Worm (Caenorhabditis elegans) whole organism, L1 larva: ENCODE data around the gene T27E7.5.
A peak's percentile ranks its signal among the peaks of the same experiment; 100 is the strongest.

Experiments
- C16A3.4 ChIP-seq: fragments of 150-350 bp; optimal IDR thresholded peaks from 2 replicates; lab custom pipeline; 2014; ENCODE audit warnings: missing biosample characterization, missing genetic modification characterization
- Y116A8C.19 ChIP-seq: sonication (generic microtip); optimal IDR thresholded peaks from 2 replicates; lab custom pipeline; 2016; ENCODE audit warnings: missing compliant biosample characterization, missing genetic modification characterization, borderline replicate concordance
- aha-1 ChIP-seq: fragments of 150-350 bp; optimal IDR thresholded peaks from 2 replicates; lab custom pipeline; 2014; ENCODE audit warnings: missing biosample characterization, missing genetic modification characterization
- alr-1 ChIP-seq: fragments of 200-800 bp; sonication (Bioruptor generic); optimal IDR thresholded peaks from 2 replicates; lab custom pipeline; 2018; ENCODE audit warnings: borderline replicate concordance, mild to moderate bottlenecking, missing genetic modification characterization, missing compliant biosample characterization
- aly-2 ChIP-seq: fragments of 150-350 bp; optimal IDR thresholded peaks from 2 replicates; lab custom pipeline; 2014; ENCODE audit warnings: missing biosample characterization, missing genetic modification characterization
- blmp-1 ChIP-seq: fragments of 150-350 bp; optimal IDR thresholded peaks from 2 replicates; lab custom pipeline; 2014; ENCODE audit warnings: missing biosample characterization, missing genetic modification characterization
- ceh-63 ChIP-seq: fragments of 200-800 bp; sonication (Bioruptor generic); optimal IDR thresholded peaks from 2 replicates; lab custom pipeline; 2018; ENCODE audit warnings: mild to moderate bottlenecking, missing genetic modification characterization, missing compliant biosample characterization
- ceh-8 ChIP-seq: fragments of 200-800 bp; sonication (Bioruptor generic); optimal IDR thresholded peaks from 2 replicates; lab custom pipeline; 2018; ENCODE audit warnings: mild to moderate bottlenecking, missing genetic modification characterization, moderate library complexity, missing compliant biosample characterization
- ceh-82 ChIP-seq, 3 experiments: fragments of 150-350 bp in 1 of 3; sonication (generic microtip) in 2 of 3; optimal IDR thresholded peaks; 2 replicates each; lab custom pipeline; 2014 to 2017; ENCODE audit warnings: missing biosample characterization in 3 of 3, missing genetic modification characterization in 3 of 3
- dpl-1 ChIP-seq, 3 experiments: fragments of 150-350 bp in 2 of 3; sonication (generic microtip) in 1 of 3; optimal IDR thresholded peaks; 2 replicates each; lab custom pipeline; 2014 to 2017; ENCODE audit warnings: missing biosample characterization in 3 of 3, missing genetic modification characterization in 3 of 3, missing genetic modification reagents in 3 of 3
- efl-1 ChIP-seq, 4 experiments: fragments of 150-350 bp; optimal IDR thresholded peaks in 3 of 4; peaks in 1 of 4; 1 replicate in 1 of 4; 2 replicates in 3 of 4; lab custom pipeline; 2014; ENCODE audit warnings: missing biosample characterization in 2 of 4, missing genetic modification characterization in 2 of 4, missing genetic modification reagents in 2 of 4
- elt-2 ChIP-seq: sonication (generic microtip); optimal IDR thresholded peaks from 2 replicates; lab custom pipeline; 2016; ENCODE audit warnings: missing genetic modification characterization, mild to moderate bottlenecking, inconsistent platforms, missing compliant biosample characterization, missing genetic modification reagents
- elt-3 ChIP-seq, 6 experiments: fragments of 150-350 bp in 1 of 6; sonication (generic microtip); optimal IDR thresholded peaks; 2 replicates each; lab custom pipeline; 2017 to 2018; ENCODE audit warnings: missing biosample characterization in 6 of 6, missing genetic modification characterization in 6 of 6, inconsistent platforms in 1 of 6
- fkh-10 ChIP-seq: sonication (generic microtip); optimal IDR thresholded peaks from 2 replicates; lab custom pipeline; 2017; ENCODE audit warnings: missing biosample characterization, missing genetic modification reagents, missing genetic modification characterization
- fkh-4 ChIP-seq: sonication (generic microtip); optimal IDR thresholded peaks from 2 replicates; lab custom pipeline; 2016; ENCODE audit warnings: missing compliant biosample characterization, missing genetic modification characterization, borderline replicate concordance
- fkh-8 ChIP-seq: sonication (generic microtip); optimal IDR thresholded peaks from 2 replicates; lab custom pipeline; 2016; ENCODE audit warnings: mild to moderate bottlenecking, missing genetic modification characterization, missing compliant biosample characterization
- fos-1 ChIP-seq: fragments of 150-350 bp; optimal IDR thresholded peaks from 2 replicates; lab custom pipeline; 2014; ENCODE audit warnings: missing biosample characterization, missing genetic modification characterization
- hlh-17 ChIP-seq: fragments of 200-800 bp; sonication (Bioruptor generic); optimal IDR thresholded peaks from 2 replicates; lab custom pipeline; 2018; ENCODE audit warnings: missing genetic modification characterization, mild to moderate bottlenecking, missing compliant biosample characterization, moderate library complexity, borderline replicate concordance
- lin-39 ChIP-seq: fragments of 150-350 bp; optimal IDR thresholded peaks from 2 replicates; lab custom pipeline; 2014; ENCODE audit warnings: missing biosample characterization, missing genetic modification reagents, missing genetic modification characterization
- mab-9 ChIP-seq: fragments of 200-800 bp; sonication (Bioruptor generic); IDR thresholded peaks from 2 replicates; pipeline ENCODE4 v1.3.6; 2022; ENCODE audit warnings: missing genetic modification reagents, missing genetic modification characterization, missing compliant biosample characterization
- mef-2 ChIP-seq: fragments of 150-350 bp; optimal IDR thresholded peaks from 2 replicates; lab custom pipeline; 2014; ENCODE audit warnings: missing biosample characterization, missing genetic modification characterization
- nhr-19 ChIP-seq: fragments of 200-800 bp; sonication (Bioruptor generic); conservative IDR thresholded peaks from 2 replicates; pipeline ENCODE4 v1.3.6; 2022; ENCODE audit warnings: missing genetic modification characterization, missing compliant biosample characterization
- nhr-20 ChIP-seq: sonication (generic microtip); optimal IDR thresholded peaks from 2 replicates; lab custom pipeline; 2016; ENCODE audit warnings: mild to moderate bottlenecking, missing genetic modification characterization, missing compliant biosample characterization
- nhr-71 ChIP-seq: sonication (generic microtip); optimal IDR thresholded peaks from 2 replicates; lab custom pipeline; 2016; ENCODE audit warnings: mild to moderate bottlenecking, missing genetic modification characterization, moderate library complexity, missing compliant biosample characterization
- nhr-84 ChIP-seq: sonication (generic microtip); optimal IDR thresholded peaks from 2 replicates; lab custom pipeline; 2017; ENCODE audit warnings: missing biosample characterization, missing genetic modification characterization
- nhr-90 ChIP-seq: sonication (generic microtip); optimal IDR thresholded peaks from 2 replicates; lab custom pipeline; 2016; ENCODE audit warnings: mild to moderate bottlenecking, missing genetic modification characterization, missing compliant biosample characterization; ENCODE audit not compliant: poor library complexity
- pqm-1 ChIP-seq: sonication (generic microtip); optimal IDR thresholded peaks from 3 replicates; lab custom pipeline; 2017; ENCODE audit warnings: missing biosample characterization, missing genetic modification characterization
- skn-1 ChIP-seq: fragments of 150-350 bp; optimal IDR thresholded peaks from 2 replicates; lab custom pipeline; 2014; ENCODE audit warnings: missing biosample characterization, missing genetic modification characterization
- sup-37 ChIP-seq: fragments of 200-800 bp; sonication (Bioruptor generic); optimal IDR thresholded peaks from 2 replicates; lab custom pipeline; 2018; ENCODE audit warnings: mild to moderate bottlenecking, missing genetic modification characterization, missing compliant biosample characterization
- swsn-7 ChIP-seq: sonication (generic microtip); optimal IDR thresholded peaks from 2 replicates; lab custom pipeline; 2016; ENCODE audit warnings: missing genetic modification characterization, missing compliant biosample characterization
- tbx-2 ChIP-seq: sonication (generic microtip); optimal IDR thresholded peaks from 2 replicates; lab custom pipeline; 2016; ENCODE audit warnings: missing genetic modification characterization, missing compliant biosample characterization
- tlp-1 ChIP-seq: fragments of 150-350 bp; optimal IDR thresholded peaks from 2 replicates; lab custom pipeline; 2014; ENCODE audit warnings: missing biosample characterization, missing genetic modification characterization
- unc-130 ChIP-seq: fragments of 150-350 bp; optimal IDR thresholded peaks from 2 replicates; lab custom pipeline; 2017; ENCODE audit warnings: missing biosample characterization, missing genetic modification characterization, inconsistent platforms
- unc-62 ChIP-seq: fragments of 150-350 bp; optimal IDR thresholded peaks from 2 replicates; lab custom pipeline; 2014; ENCODE audit warnings: missing biosample characterization, missing genetic modification reagents, missing genetic modification characterization
- zip-4 ChIP-seq: fragments of 200-800 bp; sonication (Bioruptor generic); optimal IDR thresholded peaks from 2 replicates; lab custom pipeline; 2018; ENCODE audit warnings: mild to moderate bottlenecking, missing genetic modification characterization, moderate library complexity, missing compliant biosample characterization
- ztf-11 ChIP-seq, 2 experiments: sonication (generic microtip); optimal IDR thresholded peaks; 2 replicates each; lab custom pipeline; 2016 to 2017; ENCODE audit warnings: missing genetic modification characterization in 2 of 2, missing biosample characterization in 1 of 2, missing compliant biosample characterization in 1 of 2
- ztf-4 ChIP-seq: fragments of 150-350 bp; optimal IDR thresholded peaks from 2 replicates; lab custom pipeline; 2014; ENCODE audit warnings: missing biosample characterization, missing genetic modification characterization

T27E7.5 gene

ce11 chrIV:14574282-14574869 is 37.4 kb downstream of the T27E7.5 start, which contains the start of the genes Y57G11B.3 and Y57G11B.5:
Y57G11B.3 (minus strand) TSS chrIV:14574382.
Y57G11B.5 (plus strand) TSS chrIV:14574819.
- TF ChIP-seq aly-2 (no peak), aha-1 (tag; lab: Kevin White, UChicago) (no peak), skn-1 (no peak)

ce11 chrIV:14576471-14576870 is 39.5 kb downstream of the T27E7.5 start:
- TF ChIP-seq elt-2 (peak; percentile 2), ceh-82 (tag; optimal IDR thresholded peaks at IDR 0.05; lab: Kevin White, UChicago) (no peak), mab-9 (GFP tag; lab: Robert Waterston, UW) (no peak), nhr-71 (tag; lab: Kevin White, UChicago) (no peak), blmp-1 (tag; lab: Kevin White, UChicago) (peak; percentile 5), nhr-90 (tag; lab: Kevin White, UChicago) (peak; percentile 42), nhr-20 (peak; percentile 32), nhr-19 (0 out of 2 replicates have a peak, but pooled peaks have one; percentile 26), ceh-8 (GFP tag; lab: Kevin White, UChicago) (no peak), efl-1 (optimal IDR thresholded peaks at IDR 0.05; lab: Kevin White, UChicago) (no peak), efl-1 (GFP tag; optimal IDR thresholded peaks at IDR 0.05 in 1 of 2; lab: Kevin White, UChicago) (peak in 1 of 2 experiments; percentile 82), tbx-2 (no peak)
- TF ChIP-seq, all 84 proteins: peak for 6

DNA sequence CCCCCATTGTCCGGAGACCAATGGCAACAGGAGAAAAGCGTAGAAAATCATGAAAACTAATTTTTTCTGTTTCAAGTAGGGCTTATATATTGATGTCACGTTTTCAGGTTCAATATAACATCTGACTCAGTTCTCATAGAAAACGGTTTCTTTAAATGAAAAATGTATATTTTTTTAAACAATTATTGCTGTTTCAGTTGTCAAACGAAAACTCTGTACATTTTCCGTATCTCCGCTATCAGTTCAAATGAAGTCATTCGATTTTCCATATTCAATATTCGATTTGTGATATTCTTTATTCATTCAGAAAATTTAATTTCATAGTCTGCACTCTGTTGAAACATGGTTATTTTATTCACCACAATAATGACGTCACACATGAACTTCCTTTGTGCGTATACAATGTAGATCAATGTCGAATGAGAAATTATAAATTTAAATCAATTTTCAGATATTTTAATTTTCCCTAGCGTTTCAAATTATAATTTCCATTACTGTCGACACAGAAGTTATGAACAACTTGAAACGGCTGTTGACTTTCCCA is 41.8 kb downstream of the T27E7.5 start, which contains the start of gene Y57G11B.8:
Y57G11B.8 (minus strand) TSS at position 51 of the 544 bp plus-strand sequence.
- no peak for TF ChIP-seq fos-1 (tag; lab: Kevin White, UChicago)
- no peak for TF ChIP-seq fkh-4 (tag; lab: Kevin White, UChicago)
- TF ChIP-seq sup-37 (GFP tag; lab: Kevin White, UChicago) = no peak
- TF ChIP-seq pqm-1 = no peak
- TF ChIP-seq alr-1 (tag; lab: Kevin White, UChicago) = no peak
- no peak for TF ChIP-seq dpl-1 (GFP tag; optimal IDR thresholded peaks at IDR 0.05; lab: Kevin White, UChicago)
- TF ChIP-seq unc-62 (GFP tag; lab: Kevin White, UChicago) = no peak
- TF ChIP-seq hlh-17 (GFP tag; lab: Kevin White, UChicago) = no peak
- no peak for TF ChIP-seq mef-2 (tag; lab: Kevin White, UChicago)
- TF ChIP-seq Y116A8C.19 (tag; lab: Kevin White, UChicago) = no peak
- TF ChIP-seq fkh-8 (tag; lab: Kevin White, UChicago) = no peak
- TF ChIP-seq unc-130 = no peak
- TF ChIP-seq mab-9 (GFP tag; lab: Robert Waterston, UW) = no peak
- no peak for TF ChIP-seq tlp-1 (tag; lab: Kevin White, UChicago)
- TF ChIP-seq tbx-2 = no peak
- no peak for TF ChIP-seq fkh-10 (GFP tag; lab: Kevin White, UChicago)
- TF ChIP-seq C16A3.4 (tag; lab: Kevin White, UChicago) = no peak

DNA sequence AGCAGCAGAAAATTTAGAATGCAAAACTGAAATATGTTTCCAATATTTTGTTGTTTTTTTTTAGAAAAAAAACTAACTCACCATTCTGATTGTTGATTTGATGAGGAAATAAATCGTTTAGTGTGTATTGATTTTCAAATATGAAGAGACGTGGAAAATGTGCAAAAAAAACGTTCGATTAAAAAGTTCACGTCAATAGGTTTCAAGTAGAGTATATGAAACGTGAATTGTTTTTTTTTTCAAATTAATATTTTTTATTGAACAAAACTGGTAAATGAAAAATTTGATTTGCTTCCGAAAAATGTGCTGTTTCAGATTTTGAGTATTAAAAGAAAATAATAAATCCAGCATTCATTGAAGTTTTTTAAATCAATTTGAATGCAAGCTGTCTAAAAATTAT is 44.0 kb downstream of the T27E7.5 start, which contains the start of gene irld-18:
irld-18 (minus strand) TSS at position 101 of the 400 bp plus-strand sequence.
- TF ChIP-seq elt-3 (tag; optimal IDR thresholded peaks at IDR 0.05; lab: Kevin White, UChicago) (no peak), tlp-1 (tag; lab: Kevin White, UChicago) (no peak), elt-2 (no peak), nhr-84 (no peak), swsn-7 (tag; lab: Kevin White, UChicago) (no peak), zip-4 (GFP tag; lab: Kevin White, UChicago) (no peak), lin-39 (tag; lab: Kevin White, UChicago) (no peak), ztf-4 (tag; lab: Kevin White, UChicago) (no peak), ceh-63 (GFP tag; lab: Kevin White, UChicago) (no peak), ztf-11 (tag; optimal IDR thresholded peaks at IDR 0.05; lab: Kevin White, UChicago) (no peak), fkh-8 (tag; lab: Kevin White, UChicago) (no peak), tbx-2 (no peak)
